Worm (Caenorhabditis elegans) whole organism, late embryonic: Measurements from ENCODE around the gene F55G1.1.

Experiments
- C08G9.2 ChIP-seq: sonication (generic microtip); optimal IDR thresholded peaks from 2 replicates; lab custom pipeline; 2016; ENCODE audit warnings: mild to moderate bottlenecking, missing genetic modification characterization, moderate library complexity, missing compliant biosample characterization
- T23F11.4 ChIP-seq: fragments of 200-800 bp; sonication (Bioruptor generic); optimal IDR thresholded peaks from 2 replicates; lab custom pipeline; 2018; ENCODE audit warnings: mild to moderate bottlenecking, missing genetic modification characterization, missing compliant biosample characterization
- Y22D7AL.16 ChIP-seq: sonication (generic microtip); optimal IDR thresholded peaks from 2 replicates; lab custom pipeline; 2016; ENCODE audit warnings: missing genetic modification characterization, missing compliant biosample characterization
- ceh-14 ChIP-seq: sonication (generic microtip); optimal IDR thresholded peaks from 2 replicates; lab custom pipeline; 2016; ENCODE audit warnings: missing genotype, missing genetic modification characterization, missing compliant biosample characterization
- ceh-18 ChIP-seq: sonication (generic microtip); optimal IDR thresholded peaks from 2 replicates; lab custom pipeline; 2016; ENCODE audit warnings: missing genetic modification characterization, missing compliant biosample characterization
- dve-1 ChIP-seq: sonication (generic microtip); optimal IDR thresholded peaks from 2 replicates; lab custom pipeline; 2017; ENCODE audit warnings: antibody characterized with exemption, mild to moderate bottlenecking, missing genetic modification characterization, missing compliant biosample characterization
- elt-2 ChIP-seq: sonication (generic microtip); optimal IDR thresholded peaks from 2 replicates; lab custom pipeline; 2016; ENCODE audit warnings: missing genetic modification reagents, missing genetic modification characterization, missing compliant biosample characterization
- elt-4 ChIP-seq: sonication (generic microtip); optimal IDR thresholded peaks from 2 replicates; lab custom pipeline; 2016; ENCODE audit warnings: missing genetic modification characterization, missing compliant biosample characterization
- ets-4 ChIP-seq: sonication (generic microtip); optimal IDR thresholded peaks from 2 replicates; lab custom pipeline; 2016; ENCODE audit warnings: missing genetic modification characterization, missing compliant biosample characterization
- eyg-1 ChIP-seq: sonication (generic microtip); optimal IDR thresholded peaks from 2 replicates; lab custom pipeline; 2016; ENCODE audit warnings: missing genotype, missing genetic modification characterization, missing compliant biosample characterization
- fax-1 ChIP-seq: sonication (generic microtip); optimal IDR thresholded peaks from 2 replicates; lab custom pipeline; 2016; ENCODE audit warnings: missing genotype, missing genetic modification characterization, missing compliant biosample characterization
- gmeb-2 ChIP-seq: sonication (generic microtip); optimal IDR thresholded peaks from 2 replicates; lab custom pipeline; 2016; ENCODE audit warnings: missing genetic modification characterization, inconsistent platforms, missing compliant biosample characterization
- hlh-13 ChIP-seq: fragments of 200-800 bp; sonication (Bioruptor generic); optimal IDR thresholded peaks from 2 replicates; lab custom pipeline; 2018; ENCODE audit warnings: mild to moderate bottlenecking, missing genetic modification characterization, missing compliant biosample characterization
- hlh-15 ChIP-seq: sonication (generic microtip); optimal IDR thresholded peaks from 2 replicates; lab custom pipeline; 2016; ENCODE audit warnings: missing genetic modification characterization, missing compliant biosample characterization
- hlh-6 ChIP-seq: sonication (generic microtip); optimal IDR thresholded peaks from 2 replicates; lab custom pipeline; 2016; ENCODE audit warnings: missing genotype, missing genetic modification characterization, missing compliant biosample characterization
- lim-6 ChIP-seq: sonication (generic microtip); optimal IDR thresholded peaks from 2 replicates; lab custom pipeline; 2016; ENCODE audit warnings: missing genetic modification characterization, missing compliant biosample characterization
- madf-2 ChIP-seq: sonication (generic microtip); optimal IDR thresholded peaks from 2 replicates; lab custom pipeline; 2017; ENCODE audit warnings: missing genetic modification characterization, missing compliant biosample characterization
- nfya-1 ChIP-seq: sonication (generic microtip); optimal IDR thresholded peaks from 2 replicates; lab custom pipeline; 2017; ENCODE audit warnings: missing genetic modification characterization, mild to moderate bottlenecking, missing compliant biosample characterization, antibody characterized with exemption, moderate library complexity
- nhr-232 ChIP-seq: sonication (generic microtip); optimal IDR thresholded peaks from 2 replicates; lab custom pipeline; 2016; ENCODE audit warnings: missing genetic modification characterization, missing compliant biosample characterization
- npax-4 ChIP-seq: sonication (generic microtip); optimal IDR thresholded peaks from 2 replicates; lab custom pipeline; 2016; ENCODE audit warnings: missing genetic modification characterization, missing compliant biosample characterization
- pag-3 ChIP-seq: sonication (generic microtip); optimal IDR thresholded peaks from 2 replicates; lab custom pipeline; 2016; ENCODE audit warnings: missing compliant biosample characterization, missing genetic modification characterization, borderline replicate concordance
- ref-2 ChIP-seq: sonication (generic microtip); optimal IDR thresholded peaks from 2 replicates; lab custom pipeline; 2016; ENCODE audit warnings: missing genetic modification characterization, missing compliant biosample characterization
- sdc-2 ChIP-seq: sonication (generic microtip); optimal IDR thresholded peaks from 2 replicates; lab custom pipeline; 2016; ENCODE audit warnings: missing genotype, missing genetic modification characterization, missing compliant biosample characterization
- unc-42 ChIP-seq: sonication (generic microtip); optimal IDR thresholded peaks from 2 replicates; lab custom pipeline; 2016; ENCODE audit warnings: missing genotype, missing genetic modification characterization, missing compliant biosample characterization

Gene F55G1.1

ce11 chrIV:7521591-7521990 lies 30.0 kb downstream of the F55G1.1 start:
- peak; percentile 58 for TF ChIP-seq ref-2 (tag; lab: Kevin White, UChicago)
- TF ChIP-seq hlh-15 (tag; lab: Kevin White, UChicago), result no peak
- no peak for TF ChIP-seq T23F11.4 (GFP tag; lab: Kevin White, UChicago)

ce11 chrIV:7523744-7524143 lies 32.2 kb downstream of the F55G1.1 start:
- TF ChIP-seq nhr-232 (tag; lab: Kevin White, UChicago), result no peak
- no peak for TF ChIP-seq fax-1 (tag; lab: Kevin White, UChicago)
- no peak for TF ChIP-seq ceh-14 (tag; lab: Kevin White, UChicago)

- TF ChIP-seq gmeb-2 (tag; lab: Kevin White, UChicago), result no peak
- TF ChIP-seq npax-4, result no peak
- TF ChIP-seq hlh-15 (tag; lab: Kevin White, UChicago), result no peak
- TF ChIP-seq sdc-2, result no peak
- no peak for TF ChIP-seq elt-4 (tag; lab: Kevin White, UChicago)
- TF ChIP-seq ceh-18 (tag; lab: Kevin White, UChicago), result no peak
- TF ChIP-seq pag-3 (tag; lab: Kevin White, UChicago), result no peak
These were observed 38.9 kb downstream of the F55G1.1 start for ce11 chrIV:7530226-7531070.

- TF ChIP-seq npax-4 (no peak), hlh-6 (tag; lab: Kevin White, UChicago) (no peak), lim-6 (no peak), ets-4 (tag; lab: Kevin White, UChicago) (no peak), dve-1 (tag; lab: Kevin White, UChicago) (no peak), nfya-1 (tag; lab: Kevin White, UChicago) (no peak), ref-2 (tag; lab: Kevin White, UChicago) (no peak), hlh-13 (no peak)
These were observed 40.8 kb downstream of the F55G1.1 start, which contains the start of gene R05G6.1 for ce11 chrIV:7532360-7532759. Gene R05G6.1 (plus strand): TSS chrIV:7532660.

ce11 chrIV:7542485-7543001 lies 51.0 kb downstream of the F55G1.1 start, which contains the start of gene R05G6.10:
Gene R05G6.10 (minus strand): TSS chrIV:7542535.
- TF ChIP-seq sdc-2 (no peak), C08G9.2 (no peak), fax-1 (tag; lab: Kevin White, UChicago) (no peak), Y22D7AL.16 (tag; lab: Kevin White, UChicago) (no peak), eyg-1 (no peak), ets-4 (tag; lab: Kevin White, UChicago) (no peak), elt-2 (tag; lab: Kevin White, UChicago) (no peak), unc-42 (peak; percentile 92), madf-2 (tag; lab: Kevin White, UChicago) (no peak)
